Fruit fly (Drosophila melanogaster) whole organism, embryonic: Measurements from ENCODE around the gene CG13032.

Experiments
- Awh ChIP-seq: fragments of 200-800 bp; sonication (Bioruptor generic); IDR thresholded peaks from 2 replicates; pipeline ENCODE4, ENCODE4 v1.3.6; 2022; ENCODE audit warnings: missing biosample characterization, missing genetic modification characterization
- HHEX ChIP-seq: fragments of 200-800 bp; sonication (Bioruptor generic); optimal IDR thresholded peaks from 3 replicates; lab custom pipeline; 2017; ENCODE audit warnings: missing biosample characterization, mild to moderate bottlenecking, missing genetic modification characterization, missing genetic modification reagents
- Hr51 ChIP-seq, 2 experiments: fragments of 200-800 bp; sonication (Bioruptor generic); optimal IDR thresholded peaks; 2 replicates in 1 of 2; 3 replicates in 1 of 2; lab custom pipeline; 2016 to 2018; ENCODE audit warnings: missing biosample characterization in 2 of 2, missing genetic modification characterization in 2 of 2, mild to moderate bottlenecking in 1 of 2, moderate library complexity in 1 of 2
- chinmo ChIP-seq: fragments of 200-800 bp; sonication (Bioruptor generic); IDR thresholded peaks from 4 replicates; pipeline ENCODE4 v1.3.6; 2022; ENCODE audit warnings: missing biosample characterization, missing genetic modification characterization; ENCODE audit not compliant: partially characterized antibody

DNA sequence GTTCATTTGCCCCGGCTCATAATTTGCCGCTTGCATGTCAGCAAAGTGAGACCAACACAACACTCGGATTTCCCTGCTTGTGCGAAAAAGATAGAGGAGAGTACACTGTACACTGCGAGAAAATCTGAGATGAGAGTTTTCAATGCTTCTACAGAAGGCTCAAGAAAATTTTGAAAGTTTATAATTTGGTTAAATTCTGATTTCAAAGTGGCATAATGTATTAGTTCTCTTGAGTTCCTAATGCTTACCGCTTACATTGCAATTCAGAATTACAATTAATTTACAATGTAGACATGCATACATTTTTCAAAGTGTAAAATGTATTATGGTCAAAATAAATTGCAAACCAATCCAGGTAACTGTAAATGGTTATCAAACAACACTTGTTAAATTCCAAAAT is 30.8 kb upstream of the CG13032 start:
- TF ChIP-seq Awh (GFP tag; lab: Robert Waterston, UW) = no peak
- no peak for TF ChIP-seq HHEX (GFP tag; lab: Kevin White, UChicago)
- no peak for TF ChIP-seq chinmo
- TF ChIP-seq Hr51 (GFP tag; optimal IDR thresholded peaks at IDR 0.05; lab: Kevin White, UChicago) = peak in 1 of 2 experiments; percentile 12
